Fruit fly (Drosophila melanogaster): ENCODE results near the gene CG15021.

The CG15021 gene

dm6 chr3L:4408313-4409133 lies 28.0 kb upstream of the CG15021 start:
- TF ChIP-seq CG8478 (optimal IDR thresholded peaks at IDR 0.05) (no peak), CTCF (optimal IDR thresholded peaks at IDR 0.05) (no peak)

dm6 chr3L:4409134-4409897 lies 27.2 kb upstream of the CG15021 start:
- no peak for TF ChIP-seq CG8478 (optimal IDR thresholded peaks at IDR 0.05)
- TF ChIP-seq CTCF (optimal IDR thresholded peaks at IDR 0.05): no peak

DNA sequence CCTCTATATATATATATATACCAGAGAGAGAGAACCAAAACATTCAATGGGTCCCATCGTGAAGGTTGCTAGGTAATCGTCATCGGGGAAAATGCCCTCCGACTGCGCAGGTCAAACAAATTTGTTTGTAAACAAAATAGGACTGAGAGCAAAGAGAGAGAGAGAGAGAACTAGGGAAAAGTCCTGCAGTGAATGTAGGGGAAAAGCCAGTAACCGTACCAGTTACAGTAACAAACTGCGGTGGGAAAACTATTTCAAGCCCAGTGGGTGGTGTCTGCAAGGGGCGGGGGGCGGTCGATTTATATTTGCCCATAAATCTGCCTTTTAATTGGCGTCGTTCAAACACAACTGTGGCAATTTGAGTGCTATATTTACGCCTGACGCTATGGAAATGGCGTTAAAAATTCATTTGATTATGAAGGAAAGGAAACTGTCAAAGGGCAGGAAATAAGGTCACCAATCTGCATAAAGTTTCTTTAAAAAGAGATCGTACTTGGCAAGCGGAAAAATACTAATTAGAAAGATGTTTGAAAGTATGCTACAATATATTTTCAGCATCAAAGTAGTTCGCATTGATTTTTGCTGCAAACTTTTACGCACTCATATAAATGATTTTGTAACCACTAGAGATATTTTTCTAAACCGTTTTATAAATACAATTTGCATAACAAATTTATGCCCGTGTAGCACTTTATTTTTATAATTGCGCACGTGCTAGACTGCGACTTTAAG lies 26.5 kb upstream of the CG15021 start:
- TF ChIP-seq CG8478 (optimal IDR thresholded peaks at IDR 0.05) (no peak), CTCF (optimal IDR thresholded peaks at IDR 0.05) (no peak)

DNA sequence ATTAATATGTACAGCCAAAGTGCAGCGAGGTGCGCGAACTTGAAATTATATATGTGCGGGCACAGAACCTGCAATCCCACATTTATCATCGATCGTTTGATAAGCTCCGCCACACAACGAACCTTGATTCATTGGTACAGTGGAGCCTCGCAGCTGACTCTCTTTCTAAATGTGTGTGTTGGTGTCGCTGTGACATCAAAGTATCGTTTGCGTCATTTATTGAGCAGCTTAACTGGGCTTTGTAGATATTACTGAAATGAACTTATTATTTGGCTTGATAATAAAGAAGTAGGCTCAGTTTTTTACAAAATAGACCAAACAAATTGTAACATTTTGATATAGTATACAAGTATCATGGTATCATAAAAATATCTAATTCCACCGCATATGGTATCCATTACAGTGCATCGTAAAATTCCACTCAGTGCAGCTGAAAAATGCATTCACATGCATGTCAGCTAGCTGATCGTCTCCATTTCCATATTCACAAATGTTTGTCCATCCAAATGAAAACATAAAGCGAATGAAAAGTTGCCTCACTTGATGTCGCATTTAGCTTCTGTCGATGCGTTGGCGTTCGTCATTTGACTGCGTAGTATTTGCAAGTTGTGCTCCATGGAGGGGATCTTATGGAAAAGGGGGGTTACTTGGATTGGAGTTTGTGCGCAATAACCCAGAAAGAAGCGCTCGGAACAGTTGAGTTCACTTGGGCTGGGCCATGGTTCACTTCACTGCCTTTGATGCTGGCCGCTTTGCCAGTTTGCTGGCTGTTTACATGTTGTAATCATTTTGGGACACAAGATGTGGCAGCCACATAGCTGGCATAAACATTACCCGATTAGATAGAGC lies 25.3 kb upstream of the CG15021 start:
- TF ChIP-seq CTCF (optimal IDR thresholded peaks at IDR 0.05) (no peak), CG8478 (optimal IDR thresholded peaks at IDR 0.05) (no peak)

dm6 chr3L:4411951-4412350 lies 24.6 kb upstream of the CG15021 start:
- no peak for TF ChIP-seq CTCF (optimal IDR thresholded peaks at IDR 0.05)
- TF ChIP-seq CG8478 (optimal IDR thresholded peaks at IDR 0.05): no peak

DNA sequence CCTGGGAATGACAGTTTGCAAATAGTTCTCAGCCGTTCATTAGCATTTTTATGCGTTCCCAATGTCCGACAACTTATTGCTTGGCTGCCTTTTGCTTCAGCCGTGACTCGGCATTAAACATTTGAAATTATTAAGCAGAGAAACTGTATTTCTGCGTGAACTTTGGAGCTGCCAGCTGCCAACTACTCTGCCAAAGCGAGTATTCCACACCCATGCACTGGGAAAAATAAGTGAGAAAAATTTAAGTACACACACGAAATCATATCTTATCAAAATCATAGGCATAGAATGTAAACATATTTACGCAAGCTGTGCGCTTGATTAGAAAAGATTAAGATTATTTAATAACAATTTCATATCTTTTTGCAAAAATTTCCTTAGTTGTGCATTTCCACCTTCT lies 23.5 kb upstream of the CG15021 start:
- TF ChIP-seq CG8478 (optimal IDR thresholded peaks at IDR 0.05): no peak
- no peak for TF ChIP-seq CTCF (optimal IDR thresholded peaks at IDR 0.05)

DNA sequence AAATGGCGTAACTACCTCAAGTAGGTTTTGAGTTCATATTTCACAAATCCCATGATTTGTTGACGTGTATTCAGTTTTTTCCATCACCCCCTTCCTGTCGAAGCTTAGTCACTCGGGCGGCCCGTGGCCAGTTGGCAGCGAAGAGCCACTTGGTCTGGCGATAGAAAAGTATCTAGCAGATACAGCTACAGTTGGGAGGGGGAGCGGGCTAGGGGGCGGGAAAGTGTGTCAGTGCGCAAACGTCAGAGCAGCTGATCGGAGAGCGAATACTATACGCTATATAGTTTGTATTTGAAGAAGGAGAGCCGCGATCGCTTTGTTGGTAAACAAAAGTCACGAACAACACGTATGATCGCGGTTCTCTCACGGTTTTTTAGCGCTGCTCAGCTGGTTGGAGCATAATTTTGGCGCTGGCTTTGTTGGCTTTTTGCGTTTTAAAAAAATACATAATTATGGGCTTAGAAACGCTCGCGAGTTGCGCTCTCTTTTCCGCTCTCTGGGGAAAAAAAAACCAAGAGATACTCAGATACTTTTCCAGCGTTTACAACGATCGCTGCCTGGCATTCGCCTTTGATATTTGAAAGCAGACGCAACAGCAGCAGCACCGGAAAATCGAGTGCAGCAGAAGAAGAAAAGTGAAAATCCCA lies 22.6 kb upstream of the CG15021 start:
- no peak for TF ChIP-seq CTCF (optimal IDR thresholded peaks at IDR 0.05)
- no peak for TF ChIP-seq CG8478 (optimal IDR thresholded peaks at IDR 0.05)

- TF ChIP-seq CG8478 (optimal IDR thresholded peaks at IDR 0.05): no peak
These were observed 21.9 kb upstream of the CG15021 start for dm6 chr3L:4414579-4414978.

dm6 chr3L:4415326-4416274 lies 20.9 kb upstream of the CG15021 start:
- TF ChIP-seq CG8478 (optimal IDR thresholded peaks at IDR 0.05): no peak
- no peak for TF ChIP-seq CTCF (optimal IDR thresholded peaks at IDR 0.05)

- TF ChIP-seq CG8478 (optimal IDR thresholded peaks at IDR 0.05) (no peak), CTCF (optimal IDR thresholded peaks at IDR 0.05) (no peak)
These were observed 19.5 kb upstream of the CG15021 start for dm6 chr3L:4417068-4417467.

DNA sequence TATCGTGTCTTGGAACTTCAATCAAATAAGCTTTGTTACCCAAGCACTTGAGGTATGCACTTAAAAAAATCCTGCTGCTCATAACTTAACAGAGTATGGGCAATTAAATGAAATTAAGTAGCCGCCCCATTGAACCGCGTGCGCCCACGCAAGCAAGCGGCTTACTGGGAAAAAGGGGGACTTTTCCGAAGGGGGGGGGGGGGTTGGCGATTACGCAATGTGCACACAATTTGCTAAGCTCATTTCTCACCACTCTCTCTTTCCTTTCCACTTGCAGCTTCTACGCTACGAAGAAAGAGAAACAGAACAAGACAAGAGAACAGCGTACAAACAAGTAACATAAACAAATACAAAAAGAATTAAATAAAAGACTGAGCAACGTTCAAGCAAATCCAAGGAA lies 19.0 kb upstream of the CG15021 start:
- TF ChIP-seq CG8478 (optimal IDR thresholded peaks at IDR 0.05) (no peak), CTCF (optimal IDR thresholded peaks at IDR 0.05) (no peak)

dm6 chr3L:4421362-4421761 lies 15.2 kb upstream of the CG15021 start, which contains the start of gene CG15020:
CG15020 (plus strand) TSS chr3L:4421662.
- TF ChIP-seq CTCF (optimal IDR thresholded peaks at IDR 0.05) (no peak), CG8478 (optimal IDR thresholded peaks at IDR 0.05) (no peak)

DNA sequence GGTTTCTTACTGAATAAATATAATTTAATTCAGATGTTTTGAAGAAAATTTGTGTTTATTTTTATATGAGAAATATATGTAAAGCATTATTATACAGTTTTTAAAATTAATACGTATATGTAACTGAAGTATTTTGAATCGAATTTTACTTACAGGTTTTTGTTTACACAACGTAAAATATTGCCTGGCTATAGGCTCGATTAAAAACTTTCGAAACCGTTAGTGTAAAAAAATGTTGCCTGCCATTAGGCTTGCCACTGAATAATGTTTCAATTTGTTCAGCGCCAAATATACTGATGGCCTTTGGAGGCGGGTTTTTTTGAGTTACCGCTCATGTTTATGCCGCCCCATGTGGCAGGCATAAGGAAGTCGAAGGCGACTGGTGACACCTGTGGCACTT lies 9.9 kb upstream of the CG15021 start:
- TF ChIP-seq CG8478 (optimal IDR thresholded peaks at IDR 0.05) (no peak), CTCF (optimal IDR thresholded peaks at IDR 0.05) (no peak)

Data from S2 (cell line).